Worm (Caenorhabditis elegans) whole organism, early embryonic: ENCODE data around the gene nhr-117.

ENCODE experiments used
- aly-1 ChIP-seq: sonication (generic microtip); optimal IDR thresholded peaks from 2 replicates; lab custom pipeline; 2016; ENCODE audit warnings: missing genetic modification characterization, missing compliant biosample characterization
- ama-1 ChIP-seq: fragments of 150-350 bp; optimal IDR thresholded peaks from 2 replicates; lab custom pipeline; 2014
- ceh-13 ChIP-seq: fragments of 200-800 bp; sonication (Bioruptor generic); optimal IDR thresholded peaks from 2 replicates; lab custom pipeline; 2018; ENCODE audit warnings: mild to moderate bottlenecking, missing genetic modification characterization, missing compliant biosample characterization
- ets-7 ChIP-seq: sonication (generic microtip); optimal IDR thresholded peaks from 2 replicates; lab custom pipeline; 2016; ENCODE audit warnings: missing genotype, missing genetic modification characterization, missing compliant biosample characterization
- flt-1 ChIP-seq: fragments of 200-800 bp; sonication (Bioruptor generic); IDR thresholded peaks from 2 replicates; pipeline ENCODE4 v1.3.6; 2022; ENCODE audit warnings: missing genetic modification characterization, missing compliant biosample characterization
- hmbx-1 ChIP-seq: sonication (generic microtip); optimal IDR thresholded peaks from 2 replicates; lab custom pipeline; 2016; ENCODE audit warnings: mild to moderate bottlenecking, missing genetic modification characterization, missing compliant biosample characterization
- hmg-4 ChIP-seq: fragments of 200-800 bp; sonication (Bioruptor generic); optimal IDR thresholded peaks from 2 replicates; lab custom pipeline; 2018; ENCODE audit warnings: mild to moderate bottlenecking, missing genetic modification characterization, missing compliant biosample characterization
- pes-1 ChIP-seq: fragments of 200-800 bp; sonication (Bioruptor generic); IDR thresholded peaks from 2 replicates; pipeline ENCODE4 v1.3.6; 2022; ENCODE audit warnings: missing genetic modification reagents, missing genetic modification characterization, missing compliant biosample characterization
- scrt-1 ChIP-seq: fragments of 200-800 bp; sonication (Bioruptor generic); IDR thresholded peaks from 2 replicates; pipeline ENCODE4 v1.3.6; 2022; ENCODE audit warnings: missing genetic modification characterization, missing compliant biosample characterization
- tbx-11 ChIP-seq: fragments of 200-800 bp; sonication (Bioruptor generic); IDR thresholded peaks from 2 replicates; pipeline ENCODE4 v1.3.6; 2022; ENCODE audit warnings: missing genetic modification characterization, missing compliant biosample characterization
- tbx-37 ChIP-seq: fragments of 200-800 bp; sonication (Bioruptor generic); conservative IDR thresholded peaks from 2 replicates; pipeline ENCODE4 v1.3.6; 2022; ENCODE audit warnings: missing genetic modification reagents, missing genetic modification characterization, missing compliant biosample characterization

- TF ChIP-seq ama-1 (lab: Kevin White, UChicago) (no peak), hmbx-1 (tag; lab: Kevin White, UChicago) (no peak), ets-7 (no peak), scrt-1 (GFP tag; lab: Robert Waterston, UW) (no peak), ceh-13 (no peak), flt-1 (GFP tag; lab: Robert Waterston, UW) (no peak), pes-1 (GFP tag; lab: Robert Waterston, UW) (no peak), tbx-11 (GFP tag; lab: Robert Waterston, UW) (no peak), aly-1 (tag; lab: Kevin White, UChicago) (no peak), hmg-4 (GFP tag; lab: Kevin White, UChicago) (no peak), tbx-37 (GFP tag; lab: Robert Waterston, UW) (no peak)
Observed at ce11 chrV:1610097-1610496, 11.2 kb downstream of the nhr-117 start, which contains the start of gene nhr-177.
